Fruit fly (Drosophila melanogaster): ENCODE results near the gene ttk.

dm6 chr3R:31739067-31739786, 25.6 kb downstream of the ttk start:
- TF ChIP-seq CG8478 (optimal IDR thresholded peaks at IDR 0.05) (no peak), CTCF (optimal IDR thresholded peaks at IDR 0.05) (no peak)

Measured in S2 (cell line).